Worm (Caenorhabditis elegans) whole organism, young adult: ENCODE measurements around the gene F19H8.2.
A peak's percentile ranks its signal among the peaks of the same experiment; 100 is the strongest.

Experiments used
- B0261.1 ChIP-seq: sonication (generic microtip); optimal IDR thresholded peaks from 2 replicates; lab custom pipeline; 2016; ENCODE audit warnings: mild to moderate bottlenecking, missing genetic modification characterization, moderate library complexity, missing compliant biosample characterization
- F33H1.4 ChIP-seq: fragments of 200-800 bp; sonication (Bioruptor generic); IDR thresholded peaks from 2 replicates; pipeline ENCODE4 v1.3.6; 2022; ENCODE audit warnings: missing genetic modification reagents, missing genetic modification characterization, missing compliant biosample characterization
- F39B2.1 ChIP-seq: fragments of 200-800 bp; sonication (Bioruptor generic); IDR thresholded peaks from 2 replicates; pipeline ENCODE4 v1.3.6; 2022; ENCODE audit warnings: missing genetic modification reagents, missing genetic modification characterization, missing compliant biosample characterization
- F49E8.2 ChIP-seq: sonication (generic microtip); optimal IDR thresholded peaks from 3 replicates; lab custom pipeline; 2017; ENCODE audit warnings: missing genetic modification characterization, mild to moderate bottlenecking, missing compliant biosample characterization, antibody characterized with exemption, moderate library complexity; ENCODE audit not compliant: insufficient read depth
- F57A8.1 ChIP-seq: fragments of 200-800 bp; sonication (Bioruptor generic); optimal IDR thresholded peaks from 2 replicates; lab custom pipeline; 2018; ENCODE audit warnings: mild to moderate bottlenecking, missing genetic modification characterization, moderate library complexity, missing compliant biosample characterization
- K12H6.12 ChIP-seq: fragments of 200-800 bp; sonication (Bioruptor generic); optimal IDR thresholded peaks from 2 replicates; lab custom pipeline; 2018; ENCODE audit warnings: mild to moderate bottlenecking, missing genetic modification characterization, missing compliant biosample characterization
- Y53F4B.3 ChIP-seq: fragments of 200-800 bp; sonication (Bioruptor generic); IDR thresholded peaks from 2 replicates; pipeline ENCODE4 v1.3.6; 2022; ENCODE audit warnings: missing genetic modification reagents, missing genetic modification characterization, missing compliant biosample characterization
- ZK185.1 ChIP-seq: sonication (generic microtip); optimal IDR thresholded peaks from 2 replicates; lab custom pipeline; 2016; ENCODE audit warnings: mild to moderate bottlenecking, missing genetic modification characterization, missing compliant biosample characterization; ENCODE audit not compliant: poor library complexity, severe bottlenecking
- atf-7 ChIP-seq: sonication (generic microtip); optimal IDR thresholded peaks from 2 replicates; lab custom pipeline; 2017; ENCODE audit warnings: mild to moderate bottlenecking, missing genetic modification characterization, missing compliant biosample characterization
- bed-1 ChIP-seq: fragments of 200-800 bp; sonication (Bioruptor generic); IDR thresholded peaks from 2 replicates; pipeline ENCODE4 v1.3.6; 2022; ENCODE audit warnings: missing genetic modification reagents, missing genetic modification characterization, missing compliant biosample characterization
- die-1 ChIP-seq: sonication (generic microtip); optimal IDR thresholded peaks from 2 replicates; lab custom pipeline; 2016; ENCODE audit warnings: missing genotype, mild to moderate bottlenecking, missing genetic modification characterization, missing compliant biosample characterization
- dox-1 ChIP-seq: fragments of 200-800 bp; sonication (Bioruptor generic); IDR thresholded peaks from 2 replicates; pipeline ENCODE4 v1.3.6; 2022; ENCODE audit warnings: missing genetic modification reagents, missing genetic modification characterization, missing compliant biosample characterization
- dpl-1 ChIP-seq: fragments of 150-350 bp; optimal IDR thresholded peaks from 2 replicates; lab custom pipeline; 2014; ENCODE audit warnings: missing biosample characterization, missing genetic modification reagents, missing genetic modification characterization
- egrh-3 ChIP-seq: fragments of 200-800 bp; sonication (Bioruptor generic); IDR thresholded peaks from 2 replicates; pipeline ENCODE4 v1.3.6; 2022; ENCODE audit warnings: missing genetic modification reagents, missing genetic modification characterization, missing compliant biosample characterization
- ets-4 ChIP-seq: fragments of 200-800 bp; sonication (Bioruptor generic); optimal IDR thresholded peaks from 2 replicates; lab custom pipeline; 2018; ENCODE audit warnings: mild to moderate bottlenecking, missing genetic modification characterization, missing compliant biosample characterization
- fkh-3 ChIP-seq: sonication (generic microtip); optimal IDR thresholded peaks from 2 replicates; lab custom pipeline; 2016; ENCODE audit warnings: mild to moderate bottlenecking, missing genetic modification characterization, missing compliant biosample characterization
- hsf-1 ChIP-seq: fragments of 200-800 bp; sonication (Bioruptor generic); IDR thresholded peaks from 2 replicates; pipeline ENCODE4 v1.3.6; 2022; ENCODE audit warnings: missing genetic modification reagents, missing genetic modification characterization, missing compliant biosample characterization
- let-526 ChIP-seq: fragments of 200-800 bp; sonication (Bioruptor generic); IDR thresholded peaks from 2 replicates; pipeline ENCODE4 v1.3.6; 2022; ENCODE audit warnings: missing genetic modification reagents, missing genetic modification characterization, missing compliant biosample characterization
- let-607 ChIP-seq, 2 experiments: fragments of 200-800 bp in 1 of 2; sonication (Bioruptor generic) in 1 of 2; sonication (generic microtip) in 1 of 2; optimal IDR thresholded peaks; 2 replicates each; lab custom pipeline; 2016 to 2018; ENCODE audit warnings: mild to moderate bottlenecking in 2 of 2, missing compliant biosample characterization in 2 of 2, missing genetic modification characterization in 2 of 2, moderate library complexity in 2 of 2, missing genotype in 1 of 2
- lin-54 ChIP-seq: fragments of 200-800 bp; sonication (Bioruptor generic); optimal IDR thresholded peaks from 2 replicates; lab custom pipeline; 2018; ENCODE audit warnings: mild to moderate bottlenecking, missing genetic modification characterization, missing compliant biosample characterization
- lsl-1 ChIP-seq: fragments of 200-800 bp; sonication (Bioruptor generic); optimal IDR thresholded peaks from 2 replicates; lab custom pipeline; 2018; ENCODE audit warnings: mild to moderate bottlenecking, missing genetic modification characterization, moderate library complexity, missing compliant biosample characterization
- lsy-27 ChIP-seq: sonication (generic microtip); optimal IDR thresholded peaks from 2 replicates; lab custom pipeline; 2017; ENCODE audit warnings: missing genetic modification characterization, mild to moderate bottlenecking, missing compliant biosample characterization, antibody characterized with exemption, missing genotype, borderline replicate concordance; ENCODE audit not compliant: insufficient read depth
- madf-10 ChIP-seq: sonication (generic microtip); optimal IDR thresholded peaks from 2 replicates; lab custom pipeline; 2016; ENCODE audit warnings: mild to moderate bottlenecking, missing genetic modification characterization, missing compliant biosample characterization
- madf-6 ChIP-seq: fragments of 200-800 bp; sonication (Bioruptor generic); IDR thresholded peaks from 2 replicates; pipeline ENCODE4 v1.3.6; 2022; ENCODE audit warnings: missing genetic modification reagents, missing genetic modification characterization, missing compliant biosample characterization
- madf-8 ChIP-seq: fragments of 200-800 bp; sonication (Bioruptor generic); conservative IDR thresholded peaks from 2 replicates; pipeline ENCODE4 v1.3.6; 2022; ENCODE audit warnings: missing genetic modification reagents, missing genetic modification characterization, missing compliant biosample characterization
- mcd-1 ChIP-seq: fragments of 200-800 bp; sonication (Bioruptor generic); IDR thresholded peaks from 2 replicates; pipeline ENCODE4 v1.3.6; 2022; ENCODE audit warnings: missing genetic modification reagents, missing genetic modification characterization, missing compliant biosample characterization
- nfya-1 ChIP-seq: sonication (generic microtip); optimal IDR thresholded peaks from 2 replicates; lab custom pipeline; 2017; ENCODE audit warnings: antibody characterized with exemption, missing compliant biosample characterization, missing genetic modification characterization, borderline replicate concordance; ENCODE audit not compliant: insufficient read depth
- rpc-1 ChIP-seq, 2 experiments: fragments of 150-350 bp in 1 of 2; sonication (generic microtip) in 1 of 2; optimal IDR thresholded peaks; 2 replicates each; lab custom pipeline; 2014 to 2018; ENCODE audit warnings: missing biosample characterization in 1 of 2, missing genetic modification characterization in 1 of 2, missing genetic modification reagents in 1 of 2, missing genotype in 1 of 2
- sea-2 ChIP-seq: fragments of 200-800 bp; sonication (Bioruptor generic); IDR thresholded peaks from 2 replicates; pipeline ENCODE4 v1.3.6; 2022; ENCODE audit warnings: missing genetic modification characterization, missing compliant biosample characterization
- somi-1 ChIP-seq: fragments of 200-800 bp; sonication (Bioruptor generic); optimal IDR thresholded peaks from 2 replicates; lab custom pipeline; 2018; ENCODE audit warnings: mild to moderate bottlenecking, missing genetic modification characterization, missing compliant biosample characterization
- tbp1 ChIP-seq: fragments of 200-800 bp; sonication (Bioruptor generic); optimal IDR thresholded peaks from 2 replicates; lab custom pipeline; 2018; ENCODE audit warnings: mild to moderate bottlenecking, missing genetic modification characterization, missing compliant biosample characterization
- tbx-9 ChIP-seq: sonication (generic microtip); optimal IDR thresholded peaks from 2 replicates; lab custom pipeline; 2016; ENCODE audit warnings: borderline replicate concordance, missing genetic modification characterization, inconsistent platforms, missing compliant biosample characterization
- unc-62 ChIP-seq: fragments of 150-350 bp; optimal IDR thresholded peaks from 2 replicates; lab custom pipeline; 2014; ENCODE audit warnings: missing biosample characterization, missing genetic modification reagents, missing genetic modification characterization
- ztf-25 ChIP-seq: fragments of 200-800 bp; sonication (Bioruptor generic); IDR thresholded peaks from 2 replicates; pipeline ENCODE4 v1.3.6; 2022; ENCODE audit warnings: missing genetic modification reagents, missing genetic modification characterization, missing compliant biosample characterization
- ztf-26 ChIP-seq: sonication (generic microtip); optimal IDR thresholded peaks from 2 replicates; lab custom pipeline; 2017; ENCODE audit warnings: missing genetic modification characterization, missing compliant biosample characterization

F19H8.2 gene

ce11 chrII:14597788-14598187 is 7.9 kb downstream of the F19H8.2 start:
- TF ChIP-seq F39B2.1 (GFP tag; lab: Robert Waterston, UW), result no peak
- no peak for TF ChIP-seq K12H6.12 (tag; lab: Kevin White, UChicago)
- no peak for TF ChIP-seq atf-7
- TF ChIP-seq madf-6 (GFP tag; lab: Robert Waterston, UW), result 0 out of 2 replicates have a peak, but pooled peaks have one; percentile 17

DNA sequence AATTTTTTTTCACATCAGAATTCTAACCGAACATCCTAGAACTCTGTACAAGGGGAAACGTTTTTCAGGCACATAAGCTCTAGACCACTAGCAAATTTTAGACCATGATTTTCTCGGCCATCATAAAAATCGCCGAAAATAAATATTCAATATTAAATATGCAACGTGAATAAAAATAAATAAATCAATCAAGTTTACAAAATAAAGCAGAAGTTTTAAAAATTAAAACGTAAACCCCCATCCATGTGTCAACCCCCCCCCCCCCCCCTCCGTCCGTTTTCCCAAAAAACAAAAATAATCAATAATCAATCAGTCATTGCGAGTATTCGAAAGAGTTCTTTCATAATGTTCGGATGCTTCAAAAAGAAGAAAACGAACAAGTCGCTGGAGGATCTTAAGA is 12.4 kb downstream of the F19H8.2 start, which contains the start of gene catp-4:
TSS of gene catp-4 (plus strand) at position 301 of the 400 bp plus-strand sequence.
- TF ChIP-seq fkh-3 (tag; lab: Kevin White, UChicago), result no peak

ce11 chrII:14592629-14593028 is 13.0 kb downstream of the F19H8.2 start:
- no peak for TF ChIP-seq nfya-1 (tag; lab: Kevin White, UChicago)
- TF ChIP-seq lsy-27, result no peak
- TF ChIP-seq F33H1.4 (GFP tag; lab: Robert Waterston, UW), result no peak
- no peak for TF ChIP-seq let-607 (tag; optimal IDR thresholded peaks at IDR 0.05; lab: Kevin White, UChicago)
- no peak for TF ChIP-seq ztf-26
- TF ChIP-seq let-526 (GFP tag; lab: Robert Waterston, UW), result no peak
- TF ChIP-seq ZK185.1 (tag; lab: Kevin White, UChicago), result no peak
- no peak for TF ChIP-seq egrh-3 (GFP tag; lab: Robert Waterston, UW)
- no peak for TF ChIP-seq ztf-25 (GFP tag; lab: Robert Waterston, UW)
- no peak for TF ChIP-seq atf-7
- TF ChIP-seq F57A8.1 (GFP tag; lab: Kevin White, UChicago), result no peak
- TF ChIP-seq somi-1 (GFP tag; lab: Kevin White, UChicago), result no peak
- no peak for TF ChIP-seq B0261.1 (tag; lab: Kevin White, UChicago)
- no peak for TF ChIP-seq F49E8.2 (tag; lab: Kevin White, UChicago)
- no peak for TF ChIP-seq hsf-1 (GFP tag; lab: Robert Waterston, UW)

ce11 chrII:14591699-14592098 is 14.0 kb downstream of the F19H8.2 start, which contains the start of gene C01G12.7:
TSS of gene C01G12.7 (minus strand) at chrII:14591893.
- no peak for TF ChIP-seq tbx-9 (tag; lab: Kevin White, UChicago)
- TF ChIP-seq madf-8 (GFP tag; lab: Robert Waterston, UW), result no peak

DNA sequence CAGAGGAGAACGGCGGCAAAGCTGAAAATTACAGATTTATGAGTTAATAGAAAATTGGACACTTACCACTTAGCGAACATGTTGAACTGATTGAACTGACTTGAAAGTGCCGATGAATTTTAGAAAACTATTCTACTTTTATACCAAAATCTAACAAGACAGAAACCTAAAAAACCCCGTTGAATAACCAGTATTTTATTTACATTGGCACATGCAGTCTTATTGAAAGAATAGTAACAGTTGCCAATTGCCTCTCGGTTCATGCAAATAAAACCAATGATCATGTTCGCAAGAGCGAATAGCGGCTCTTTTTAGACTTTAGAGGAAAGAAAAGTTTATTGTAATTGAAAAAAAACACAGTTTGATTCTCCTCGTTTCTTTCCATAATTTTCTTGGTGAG is 17.5 kb downstream of the F19H8.2 start, which contains the start of gene nspb-10:
TSS of gene nspb-10 (minus strand) at position 101 of the 400 bp plus-strand sequence.
- TF ChIP-seq lsl-1 (GFP tag; lab: Kevin White, UChicago) (no peak), unc-62 (GFP tag; lab: Kevin White, UChicago) (no peak), lin-54 (GFP tag; lab: Kevin White, UChicago) (no peak), bed-1 (no peak), rpc-1 (optimal IDR thresholded peaks at IDR 0.05; lab: Kevin White, UChicago) (no peak), rpc-1 (tag; optimal IDR thresholded peaks at IDR 0.05; lab: Kevin White, UChicago) (no peak), madf-6 (GFP tag; lab: Robert Waterston, UW) (no peak)

DNA sequence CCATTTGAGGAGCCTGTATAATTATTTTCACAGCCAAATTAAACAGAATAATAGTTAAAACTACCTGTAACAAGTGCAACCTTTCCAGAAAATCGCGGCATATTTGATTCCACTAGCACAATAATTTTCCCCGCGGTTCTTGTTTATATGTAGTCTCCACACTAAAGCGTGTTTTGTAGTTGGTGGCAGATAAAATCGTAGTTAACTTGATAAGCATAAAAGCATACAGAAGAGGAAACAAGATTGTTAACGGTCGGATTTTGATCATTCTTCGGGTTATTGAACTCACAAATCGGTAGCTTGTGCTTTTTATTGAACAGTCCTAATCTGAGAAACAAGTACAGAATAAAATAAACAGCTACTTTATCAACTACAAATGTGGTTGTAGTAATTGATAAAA is 18.3 kb downstream of the F19H8.2 start, which contains the start of gene C01G12.5:
TSS of gene C01G12.5 (minus strand) at position 101 of the 400 bp plus-strand sequence.
- TF ChIP-seq Y53F4B.3 (GFP tag; lab: Robert Waterston, UW), result no peak
- TF ChIP-seq atf-7, result no peak
- TF ChIP-seq madf-10 (tag; lab: Kevin White, UChicago), result no peak
- no peak for TF ChIP-seq dpl-1 (GFP tag; lab: Kevin White, UChicago)
- TF ChIP-seq ets-4, result no peak
- no peak for TF ChIP-seq dox-1 (GFP tag; lab: Robert Waterston, UW)
- TF ChIP-seq tbp1 (GFP tag; lab: Kevin White, UChicago), result no peak
- no peak for TF ChIP-seq mcd-1 (GFP tag; lab: Robert Waterston, UW)
- no peak for TF ChIP-seq die-1 (tag; lab: Kevin White, UChicago)
- TF ChIP-seq sea-2 (GFP tag; lab: Robert Waterston, UW), result no peak
- TF ChIP-seq ZK185.1 (tag; lab: Kevin White, UChicago), result no peak
